Worm (Caenorhabditis elegans) whole organism, L4 larva: Measurements from ENCODE around the gene ZK546.4.

Experiments
- F26F4.8 ChIP-seq: fragments of 200-800 bp; sonication (Bioruptor generic); conservative IDR thresholded peaks from 2 replicates; pipeline ENCODE4 v1.3.6; 2022; ENCODE audit warnings: missing genetic modification characterization, missing compliant biosample characterization
- R02D3.7 ChIP-seq: fragments of 150-350 bp; sonication (generic microtip); optimal IDR thresholded peaks from 3 replicates; lab custom pipeline; 2014; ENCODE audit warnings: missing biosample characterization, missing genetic modification characterization
- T26A8.4 ChIP-seq: fragments of 200-800 bp; sonication (Bioruptor generic); IDR thresholded peaks from 2 replicates; pipeline ENCODE4 v1.3.6; 2022; ENCODE audit warnings: missing genetic modification characterization, missing compliant biosample characterization
- Y48G9A.11 ChIP-seq: fragments of 200-800 bp; sonication (Bioruptor generic); IDR thresholded peaks from 2 replicates; pipeline ENCODE4 v1.3.6; 2022; ENCODE audit warnings: missing genetic modification reagents, missing genetic modification characterization, missing compliant biosample characterization
- aha-1 ChIP-seq: fragments of 150-350 bp; peaks from one replicate; lab custom pipeline; 2014; ENCODE audit warnings: missing biosample characterization, missing genetic modification characterization
- ceh-32 ChIP-seq: sonication (generic microtip); optimal IDR thresholded peaks from 2 replicates; lab custom pipeline; 2016; ENCODE audit warnings: mild to moderate bottlenecking, missing genetic modification characterization, missing compliant biosample characterization; ENCODE audit not compliant: poor library complexity
- ceh-44 ChIP-seq: fragments of 200-800 bp; sonication (Bioruptor generic); IDR thresholded peaks from 2 replicates; pipeline ENCODE4 v1.3.6; 2022; ENCODE audit warnings: missing genetic modification reagents, missing genetic modification characterization, missing compliant biosample characterization
- ceh-82 ChIP-seq: sonication (generic microtip); optimal IDR thresholded peaks from 2 replicates; lab custom pipeline; 2017; ENCODE audit warnings: missing biosample characterization, missing genetic modification characterization
- ces-1 ChIP-seq: fragments of 150-350 bp; sonication (generic microtip); optimal IDR thresholded peaks from 4 replicates; lab custom pipeline; 2014; ENCODE audit warnings: missing biosample characterization, missing genetic modification reagents, missing genetic modification characterization
- daf-16 ChIP-seq, 3 experiments: sonication (generic microtip); optimal IDR thresholded peaks; 2 replicates each; lab custom pipeline; 2016 to 2017; ENCODE audit warnings: missing genetic modification characterization in 3 of 3, missing genetic modification reagents in 3 of 3, mild to moderate bottlenecking in 2 of 3, missing compliant biosample characterization in 2 of 3, missing biosample characterization in 1 of 3, moderate library complexity in 1 of 3
- daf-19 ChIP-seq: fragments of 200-800 bp; sonication (Bioruptor generic); conservative IDR thresholded peaks from 2 replicates; pipeline ENCODE4 v1.3.6; 2022; ENCODE audit warnings: missing genetic modification characterization, missing compliant biosample characterization
- dmd-6 ChIP-seq: fragments of 200-800 bp; sonication (Bioruptor generic); IDR thresholded peaks from 2 replicates; pipeline ENCODE4 v1.3.6; 2022; ENCODE audit warnings: missing genetic modification reagents, missing genetic modification characterization, missing compliant biosample characterization
- duxl-1 ChIP-seq: sonication (generic microtip); optimal IDR thresholded peaks from 2 replicates; lab custom pipeline; 2016; ENCODE audit warnings: mild to moderate bottlenecking, missing genetic modification characterization, moderate library complexity, missing compliant biosample characterization; ENCODE audit not compliant: poor library complexity
- dve-1 ChIP-seq: sonication (generic microtip); optimal IDR thresholded peaks from 2 replicates; lab custom pipeline; 2017; ENCODE audit warnings: antibody characterized with exemption, mild to moderate bottlenecking, missing genetic modification characterization, missing compliant biosample characterization; ENCODE audit not compliant: insufficient read depth
- egl-27 ChIP-seq: sonication (generic microtip); optimal IDR thresholded peaks from 3 replicates; lab custom pipeline; 2017; ENCODE audit warnings: missing biosample characterization, missing genetic modification reagents, missing genetic modification characterization
- fkh-10 ChIP-seq: fragments of 150-350 bp; optimal IDR thresholded peaks from 2 replicates; lab custom pipeline; 2014; ENCODE audit warnings: missing biosample characterization, missing genetic modification reagents, missing genetic modification characterization
- fos-1 ChIP-seq: fragments of 150-350 bp; optimal IDR thresholded peaks from 2 replicates; lab custom pipeline; 2014; ENCODE audit warnings: missing biosample characterization, missing genetic modification characterization
- hif-1 ChIP-seq, 2 experiments: sonication (generic microtip); optimal IDR thresholded peaks; 2 replicates each; lab custom pipeline; 2016 to 2017; ENCODE audit warnings: missing compliant biosample characterization in 2 of 2, missing genetic modification characterization in 2 of 2, missing genetic modification reagents in 2 of 2, missing genotype in 2 of 2, mild to moderate bottlenecking in 1 of 2
- hlh-11 ChIP-seq: fragments of 200-800 bp; sonication (Bioruptor generic); optimal IDR thresholded peaks from 2 replicates; lab custom pipeline; 2018; ENCODE audit warnings: mild to moderate bottlenecking, missing genetic modification characterization, missing compliant biosample characterization
- hlh-30 ChIP-seq: sonication (generic microtip); optimal IDR thresholded peaks from 2 replicates; lab custom pipeline; 2017; ENCODE audit warnings: antibody characterized with exemption, mild to moderate bottlenecking, missing genetic modification characterization, missing compliant biosample characterization; ENCODE audit not compliant: insufficient read depth
- jun-1 ChIP-seq: fragments of 150-350 bp; optimal IDR thresholded peaks from 2 replicates; lab custom pipeline; 2014; ENCODE audit warnings: missing biosample characterization, missing genetic modification reagents, missing genetic modification characterization
- lin-15B ChIP-seq: fragments of 150-350 bp; sonication (generic microtip); optimal IDR thresholded peaks from 3 replicates; lab custom pipeline; 2014; ENCODE audit warnings: missing biosample characterization, missing genetic modification characterization
- lsy-2 ChIP-seq, 2 experiments: fragments of 150-350 bp in 1 of 2; sonication (generic microtip) in 1 of 2; optimal IDR thresholded peaks; 2 replicates each; lab custom pipeline; 2014 to 2017; ENCODE audit warnings: missing biosample characterization in 2 of 2, missing genetic modification characterization in 2 of 2
- madf-5 ChIP-seq, 2 experiments: fragments of 200-800 bp; sonication (Bioruptor generic); IDR thresholded peaks; 2 replicates each; pipeline ENCODE4 v1.3.6; 2022; ENCODE audit warnings: missing compliant biosample characterization in 2 of 2, missing genetic modification characterization in 2 of 2
- madf-9 ChIP-seq: fragments of 200-800 bp; sonication (Bioruptor generic); conservative IDR thresholded peaks from 2 replicates; pipeline ENCODE4 v1.3.6; 2022; ENCODE audit warnings: missing genetic modification reagents, missing genetic modification characterization, missing compliant biosample characterization
- mdl-1 ChIP-seq, 2 experiments: fragments of 150-350 bp in 1 of 2; sonication (generic microtip) in 1 of 2; optimal IDR thresholded peaks; 2 replicates each; lab custom pipeline; 2014 to 2017; ENCODE audit warnings: missing biosample characterization in 2 of 2, missing genetic modification characterization in 2 of 2
- mep-1 ChIP-seq: fragments of 150-350 bp; sonication (generic microtip); optimal IDR thresholded peaks from 3 replicates; lab custom pipeline; 2014; ENCODE audit warnings: missing biosample characterization, missing genetic modification characterization
- mxl-2 ChIP-seq: fragments of 200-800 bp; sonication (Bioruptor generic); conservative IDR thresholded peaks from 2 replicates; pipeline ENCODE4 v1.3.6; 2022; ENCODE audit warnings: missing genetic modification reagents, missing genetic modification characterization, missing compliant biosample characterization
- mxl-3 ChIP-seq: fragments of 200-800 bp; sonication (Bioruptor generic); optimal IDR thresholded peaks from 2 replicates; lab custom pipeline; 2018; ENCODE audit warnings: mild to moderate bottlenecking, missing genetic modification characterization, missing compliant biosample characterization
- nhr-102 ChIP-seq: sonication (generic microtip); optimal IDR thresholded peaks from 2 replicates; lab custom pipeline; 2016; ENCODE audit warnings: mild to moderate bottlenecking, missing genetic modification characterization, moderate library complexity, missing compliant biosample characterization
- nhr-111 ChIP-seq: fragments of 200-800 bp; sonication (Bioruptor generic); optimal IDR thresholded peaks from 2 replicates; lab custom pipeline; 2018; ENCODE audit warnings: mild to moderate bottlenecking, missing genetic modification characterization, missing compliant biosample characterization
- nhr-28 ChIP-seq: fragments of 150-350 bp; optimal IDR thresholded peaks from 2 replicates; lab custom pipeline; 2014; ENCODE audit warnings: missing biosample characterization, missing genetic modification characterization
- nhr-41 ChIP-seq: fragments of 200-800 bp; sonication (Bioruptor generic); IDR thresholded peaks from 2 replicates; pipeline ENCODE4 v1.3.6; 2022; ENCODE audit warnings: missing genetic modification reagents, missing genetic modification characterization, missing compliant biosample characterization
- nhr-48 ChIP-seq: sonication (generic microtip); optimal IDR thresholded peaks from 2 replicates; lab custom pipeline; 2016; ENCODE audit warnings: mild to moderate bottlenecking, missing genetic modification characterization, missing compliant biosample characterization
- php-3 ChIP-seq: fragments of 200-800 bp; sonication (Bioruptor generic); IDR thresholded peaks from 2 replicates; pipeline ENCODE4 v1.3.6; 2022; ENCODE audit warnings: missing genetic modification reagents, missing genetic modification characterization, missing compliant biosample characterization
- pqm-1 ChIP-seq: sonication (generic microtip); optimal IDR thresholded peaks from 2 replicates; lab custom pipeline; 2017; ENCODE audit warnings: missing biosample characterization, missing genetic modification characterization
- rbr-2 ChIP-seq: sonication (generic microtip); optimal IDR thresholded peaks from 2 replicates; lab custom pipeline; 2016; ENCODE audit warnings: missing genotype, missing genetic modification characterization, missing compliant biosample characterization
- saeg-2 ChIP-seq: fragments of 200-800 bp; sonication (Bioruptor generic); IDR thresholded peaks from 2 replicates; pipeline ENCODE4 v1.3.6; 2022; ENCODE audit warnings: missing genetic modification reagents, missing genetic modification characterization, missing compliant biosample characterization
- sdz-12 ChIP-seq: fragments of 200-800 bp; sonication (Bioruptor generic); optimal IDR thresholded peaks from 2 replicates; lab custom pipeline; 2018; ENCODE audit warnings: mild to moderate bottlenecking, missing genetic modification characterization, missing compliant biosample characterization
- set-16 ChIP-seq: fragments of 200-800 bp; sonication (Bioruptor generic); IDR thresholded peaks from 2 replicates; pipeline ENCODE4 v1.3.6; 2022; ENCODE audit warnings: missing genetic modification reagents, missing genetic modification characterization, missing compliant biosample characterization
- snpc-4 ChIP-seq: fragments of 150-350 bp; optimal IDR thresholded peaks from 2 replicates; lab custom pipeline; 2014; ENCODE audit warnings: missing biosample characterization, missing genetic modification characterization
- tra-1 ChIP-seq: fragments of 200-800 bp; sonication (Bioruptor generic); IDR thresholded peaks from 2 replicates; pipeline ENCODE4 v1.3.6; 2022; ENCODE audit warnings: missing genetic modification reagents, missing genetic modification characterization, missing compliant biosample characterization
- unc-62 ChIP-seq, 3 experiments: fragments of 150-350 bp in 1 of 3; sonication (generic microtip); optimal IDR thresholded peaks in 2 of 3; peaks in 1 of 3; 1 replicate in 1 of 3; 2 replicates in 2 of 3; lab custom pipeline; 2014 to 2017; ENCODE audit warnings: missing biosample characterization in 3 of 3, missing genetic modification characterization in 3 of 3, missing genetic modification reagents in 3 of 3, missing genotype in 1 of 3
- zag-1 ChIP-seq: fragments of 150-350 bp; optimal IDR thresholded peaks from 2 replicates; lab custom pipeline; 2014; ENCODE audit warnings: missing biosample characterization, missing genetic modification characterization
- zfp-3 ChIP-seq: fragments of 200-800 bp; sonication (Bioruptor generic); conservative IDR thresholded peaks from 2 replicates; pipeline ENCODE4 v1.3.6; 2022; ENCODE audit warnings: missing genetic modification reagents, missing genetic modification characterization, missing compliant biosample characterization
- zip-11 ChIP-seq: fragments of 200-800 bp; sonication (Bioruptor generic); IDR thresholded peaks from 2 replicates; pipeline ENCODE4 v1.3.6; 2022; ENCODE audit warnings: missing genetic modification characterization, missing compliant biosample characterization
- ztf-7 ChIP-seq: fragments of 150-350 bp; optimal IDR thresholded peaks from 2 replicates; lab custom pipeline; 2014; ENCODE audit warnings: missing biosample characterization, missing genetic modification characterization

ZK546.4 gene

ce11 chrII:4920608-4921007, 17.2 kb upstream of the ZK546.4 start:
- TF ChIP-seq nhr-102 (tag; lab: Kevin White, UChicago) (no peak), ztf-7 (tag; lab: Kevin White, UChicago) (no peak), ceh-44 (no peak), sdz-12 (GFP tag; lab: Kevin White, UChicago) (no peak), daf-16 (GFP tag; optimal IDR thresholded peaks at IDR 0.05; lab: Kevin White, UChicago) (no peak), daf-16 (tag; optimal IDR thresholded peaks at IDR 0.05; lab: Kevin White, UChicago) (no peak), madf-5 (GFP tag; IDR thresholded peaks at IDR 0.05; lab: Robert Waterston, UW) (no peak), zag-1 (tag; lab: Kevin White, UChicago) (no peak), snpc-4 (tag; lab: Kevin White, UChicago) (no peak), egl-27 (tag; lab: Kevin White, UChicago) (no peak), zfp-3 (no peak), ceh-82 (tag; lab: Kevin White, UChicago) (no peak), R02D3.7 (no peak), dve-1 (tag; lab: Kevin White, UChicago) (peak; percentile 42), madf-9 (no peak), hlh-11 (tag; lab: Kevin White, UChicago) (peak; percentile 6), mdl-1 (tag; optimal IDR thresholded peaks at IDR 0.05; lab: Kevin White, UChicago) (no peak), daf-19 (GFP tag; lab: Robert Waterston, UW) (no peak), aha-1 (tag; lab: Kevin White, UChicago) (no peak), nhr-28 (peak; percentile 17), rbr-2 (no peak), hif-1 (tag; optimal IDR thresholded peaks at IDR 0.05; lab: Kevin White, UChicago) (no peak), jun-1 (tag; lab: Kevin White, UChicago) (no peak), F26F4.8 (GFP tag; lab: Robert Waterston, UW) (no peak), fos-1 (no peak), Y48G9A.11 (GFP tag; lab: Robert Waterston, UW) (no peak), pqm-1 (tag; lab: Kevin White, UChicago) (peak; percentile 63), fkh-10 (GFP tag; lab: Kevin White, UChicago) (no peak), lin-15B (tag; lab: Kevin White, UChicago) (no peak)

- TF ChIP-seq unc-62 (GFP tag; optimal IDR thresholded peaks at IDR 0.05 in 1 of 2; lab: Kevin White, UChicago), result peak in 1 of 2 experiments; percentile 96
- TF ChIP-seq unc-62 (tag; optimal IDR thresholded peaks at IDR 0.05; lab: Kevin White, UChicago), result no peak
- TF ChIP-seq aha-1 (tag; lab: Kevin White, UChicago), result peak; percentile 12
- TF ChIP-seq fos-1, result no peak
Observed at ce11 chrII:4924729-4925128, 13.1 kb upstream of the ZK546.4 start.

DNA sequence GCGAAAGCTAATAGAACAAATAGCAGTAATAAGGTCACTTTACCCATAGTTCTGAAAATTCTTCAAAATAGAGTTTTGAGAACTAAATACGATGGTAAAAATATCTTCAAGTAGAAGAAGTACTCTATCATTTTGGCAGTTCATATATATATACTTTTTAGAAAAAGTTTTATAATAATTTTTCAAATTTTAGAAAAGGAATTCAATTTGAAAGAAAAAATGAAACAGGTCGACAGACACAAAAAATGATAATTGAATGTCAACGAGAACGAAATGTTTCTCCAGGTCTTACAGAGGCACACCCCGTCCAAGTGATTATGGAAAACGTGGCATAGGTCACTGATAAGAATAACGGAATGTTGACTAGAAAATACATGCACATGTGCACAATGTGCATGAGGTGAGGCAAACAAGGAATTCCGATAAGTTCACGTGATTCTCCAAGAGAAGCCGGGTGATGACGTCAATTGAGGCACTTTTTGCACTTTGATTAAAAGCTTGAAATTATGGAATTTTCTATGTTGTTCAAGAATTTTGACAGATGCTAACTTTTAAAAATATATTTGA, 12.6 kb upstream of the ZK546.4 start, which contains the start of gene aagr-2:
TSS of gene aagr-2 (minus strand) at position 51 of the 567 bp plus-strand sequence.
- TF ChIP-seq dmd-6 (GFP tag; lab: Robert Waterston, UW) (peak; percentile 99), saeg-2 (peak; percentile 60; the same call in 1 of the 2 replicates), ceh-32 (no peak), ceh-44 (no peak), mxl-2 (GFP tag; lab: Robert Waterston, UW) (0 out of 2 replicates have a peak, but pooled peaks have one; percentile 27), lsy-2 (tag; optimal IDR thresholded peaks at IDR 0.05; lab: Kevin White, UChicago) (peak in 1 of 2 experiments; percentile 25), duxl-1 (tag; lab: Kevin White, UChicago) (no peak), mxl-3 (GFP tag; lab: Kevin White, UChicago) (peak; percentile 75), nhr-111 (GFP tag; lab: Kevin White, UChicago) (no peak), nhr-41 (GFP tag; lab: Robert Waterston, UW) (peak; percentile 77; the same call in 1 of the 2 replicates), F26F4.8 (GFP tag; lab: Robert Waterston, UW) (no peak), pqm-1 (tag; lab: Kevin White, UChicago) (peak; percentile 97), mep-1 (tag; lab: Kevin White, UChicago) (peak; percentile 62), nhr-48 (tag; lab: Kevin White, UChicago) (peak; percentile 85), zip-11 (no peak), ces-1 (GFP tag; lab: Kevin White, UChicago) (no peak), ceh-82 (tag; lab: Kevin White, UChicago) (no peak), set-16 (GFP tag; lab: Robert Waterston, UW) (no peak), T26A8.4 (GFP tag; lab: Robert Waterston, UW) (no peak), php-3 (peak; percentile 60), hlh-30 (tag; lab: Kevin White, UChicago) (peak; percentile 62), tra-1 (GFP tag; lab: Robert Waterston, UW) (peak; percentile 81)
